Fruit fly (Drosophila melanogaster) whole organism, embryonic: ENCODE measurements around the gene Tengl3.

Source experiments
- Bdp1 ChIP-seq: fragments of 200-800 bp; sonication (Bioruptor generic); optimal IDR thresholded peaks from 3 replicates; lab custom pipeline; 2016; ENCODE audit warnings: missing biosample characterization, missing genetic modification characterization
- CG10321 ChIP-seq: fragments of 200-800 bp; sonication (Bioruptor generic); IDR thresholded peaks from 2 replicates; pipeline ENCODE4 v1.3.6; 2022; ENCODE audit warnings: missing biosample characterization, missing genetic modification characterization
- CG11696 ChIP-seq: fragments of 200-800 bp; sonication (Bioruptor generic); IDR thresholded peaks from 2 replicates; pipeline ENCODE4 v1.3.6; 2022; ENCODE audit warnings: missing biosample characterization, missing genetic modification characterization
- CG12071 ChIP-seq: fragments of 200-800 bp; sonication (Bioruptor generic); optimal IDR thresholded peaks from 3 replicates; lab custom pipeline; 2018; ENCODE audit warnings: missing biosample characterization, mild to moderate bottlenecking, missing genetic modification characterization
- CG12299 ChIP-seq: fragments of 200-800 bp; sonication (Bioruptor generic); optimal IDR thresholded peaks from 2 replicates; lab custom pipeline; 2018; ENCODE audit warnings: missing biosample characterization, mild to moderate bottlenecking, missing genetic modification characterization
- CG14965 ChIP-seq: fragments of 200-800 bp; sonication (Bioruptor generic); optimal IDR thresholded peaks from 2 replicates; lab custom pipeline; 2016; ENCODE audit warnings: missing biosample characterization, missing genetic modification characterization, borderline replicate concordance
- CG16863 ChIP-seq: fragments of 200-800 bp; sonication (Bioruptor generic); optimal IDR thresholded peaks from 3 replicates; lab custom pipeline; 2016; ENCODE audit warnings: missing biosample characterization, missing genetic modification characterization
- CG17328 ChIP-seq: fragments of 200-800 bp; sonication (Bioruptor generic); IDR thresholded peaks from 2 replicates; pipeline ENCODE4 v1.3.6; 2022; ENCODE audit warnings: missing biosample characterization, missing genetic modification characterization
- CG1832 ChIP-seq: fragments of 200-800 bp; sonication (Bioruptor generic); optimal IDR thresholded peaks from 2 replicates; lab custom pipeline; 2017; ENCODE audit warnings: missing biosample characterization, mild to moderate bottlenecking, missing genetic modification characterization, inconsistent platforms
- CG30431 ChIP-seq: fragments of 200-800 bp; sonication (Bioruptor generic); optimal IDR thresholded peaks from 2 replicates; lab custom pipeline; 2017; ENCODE audit warnings: missing biosample characterization, missing genetic modification characterization
- CG31365 ChIP-seq: fragments of 200-800 bp; sonication (Bioruptor generic); optimal IDR thresholded peaks from 2 replicates; lab custom pipeline; 2018; ENCODE audit warnings: missing biosample characterization, mild to moderate bottlenecking, missing genetic modification characterization
- CG3163 ChIP-seq: fragments of 200-800 bp; sonication (Bioruptor generic); optimal IDR thresholded peaks from 3 replicates; lab custom pipeline; 2016; ENCODE audit warnings: missing biosample characterization, missing genetic modification characterization
- CG33213 ChIP-seq: fragments of 200-800 bp; sonication (Bioruptor generic); optimal IDR thresholded peaks from 3 replicates; lab custom pipeline; 2016; ENCODE audit warnings: missing biosample characterization, missing genetic modification characterization
- CG4617 ChIP-seq: fragments of 200-800 bp; sonication (Bioruptor generic); optimal IDR thresholded peaks from 3 replicates; lab custom pipeline; 2016; ENCODE audit warnings: missing biosample characterization, missing genetic modification characterization, borderline replicate concordance
- CG6791 ChIP-seq: fragments of 200-800 bp; sonication (Bioruptor generic); IDR thresholded peaks from 3 replicates; pipeline ENCODE4 v1.3.6; 2022; ENCODE audit warnings: missing biosample characterization, missing genetic modification characterization; ENCODE audit not compliant: partially characterized antibody
- CG8089 ChIP-seq: fragments of 200-800 bp; sonication (Bioruptor generic); optimal IDR thresholded peaks from 3 replicates; lab custom pipeline; 2016; ENCODE audit warnings: missing biosample characterization, missing genetic modification characterization
- CG8765 ChIP-seq: fragments of 200-800 bp; sonication (Bioruptor generic); IDR thresholded peaks from 2 replicates; pipeline ENCODE4 v1.3.6; 2022; ENCODE audit warnings: missing biosample characterization, missing genetic modification characterization
- CG9215 ChIP-seq: fragments of 200-800 bp; sonication (Bioruptor generic); IDR thresholded peaks from 2 replicates; pipeline ENCODE4 v1.3.6; 2022; ENCODE audit warnings: missing biosample characterization, missing genetic modification characterization
- CG9797 ChIP-seq: fragments of 200-800 bp; sonication (Bioruptor generic); optimal IDR thresholded peaks from 3 replicates; lab custom pipeline; 2018; ENCODE audit warnings: missing biosample characterization, mild to moderate bottlenecking, missing genetic modification characterization
- CG9876 ChIP-seq: fragments of 200-800 bp; sonication (Bioruptor generic); optimal IDR thresholded peaks from 2 replicates; lab custom pipeline; 2016; ENCODE audit warnings: missing biosample characterization, missing genetic modification characterization
- CG9932 ChIP-seq: fragments of 200-800 bp; sonication (Bioruptor generic); IDR thresholded peaks from 2 replicates; pipeline ENCODE4 v1.3.6; 2022; ENCODE audit warnings: missing biosample characterization, missing genetic modification characterization
- CoRest ChIP-seq: fragments of 200-800 bp; sonication (Bioruptor generic); optimal IDR thresholded peaks from 3 replicates; lab custom pipeline; 2018; ENCODE audit warnings: missing biosample characterization, mild to moderate bottlenecking, missing genetic modification characterization, moderate library complexity
- Dll ChIP-seq: fragments of 200-800 bp; sonication (Bioruptor generic); IDR thresholded peaks from 4 replicates; pipeline ENCODE4 v1.3.6; 2022; ENCODE audit warnings: missing biosample characterization, missing genetic modification characterization; ENCODE audit not compliant: partially characterized antibody
- Dref ChIP-seq: fragments of 200-800 bp; sonication (Bioruptor generic); IDR thresholded peaks from 2 replicates; pipeline ENCODE4 v1.3.6; 2022; ENCODE audit warnings: missing biosample characterization, missing genetic modification characterization
- Ets65A ChIP-seq: fragments of 200-800 bp; sonication (Bioruptor generic); peaks from one replicate; lab custom pipeline; 2016; ENCODE audit warnings: missing biosample characterization, missing genetic modification characterization
- Gug ChIP-seq: fragments of 200-800 bp; sonication (Bioruptor generic); IDR thresholded peaks from 4 replicates; pipeline ENCODE4 v1.3.6; 2022; ENCODE audit warnings: missing biosample characterization, missing genetic modification characterization
- Neu2 ChIP-seq: fragments of 200-800 bp; sonication (Bioruptor generic); optimal IDR thresholded peaks from 3 replicates; lab custom pipeline; 2016; ENCODE audit warnings: missing biosample characterization, missing genetic modification characterization, borderline replicate concordance
- Ptx1 ChIP-seq: fragments of 200-800 bp; sonication (Bioruptor generic); IDR thresholded peaks from 2 replicates; pipeline ENCODE4 v1.3.6; 2022; ENCODE audit warnings: missing biosample characterization, missing genetic modification characterization
- Rx ChIP-seq: fragments of 200-800 bp; sonication (Bioruptor generic); IDR thresholded peaks from 2 replicates; pipeline ENCODE4 v1.3.6; 2022; ENCODE audit warnings: missing biosample characterization, missing genetic modification characterization
- Sox100B ChIP-seq: fragments of 200-800 bp; sonication (Bioruptor generic); optimal IDR thresholded peaks from 3 replicates; lab custom pipeline; 2018; ENCODE audit warnings: missing biosample characterization, mild to moderate bottlenecking, missing genetic modification characterization
- Sry-δ ChIP-seq: fragments of 200-800 bp; sonication (Bioruptor generic); optimal IDR thresholded peaks from 2 replicates; lab custom pipeline; 2016; ENCODE audit warnings: missing biosample characterization, missing genetic modification characterization
- Tbp ChIP-seq: fragments of >200 bp; optimal IDR thresholded peaks from 2 replicates; lab custom pipeline; 2018; ENCODE audit warnings: missing biosample characterization, missing genetic modification characterization
- al ChIP-seq: fragments of 200-800 bp; sonication (Bioruptor generic); IDR thresholded peaks from 2 replicates; pipeline ENCODE4 v1.3.6; 2022; ENCODE audit warnings: missing biosample characterization, missing genetic modification characterization
- crol ChIP-seq: fragments of 200-800 bp; sonication (Bioruptor generic); IDR thresholded peaks from 2 replicates; pipeline ENCODE4 v1.3.6; 2022; ENCODE audit warnings: missing biosample characterization, missing genetic modification characterization
- crp ChIP-seq, 2 experiments: fragments of 200-800 bp; sonication (Bioruptor generic); optimal IDR thresholded peaks; 2 replicates in 1 of 2; 3 replicates in 1 of 2; lab custom pipeline; 2017; ENCODE audit warnings: missing biosample characterization in 2 of 2, missing genetic modification characterization in 2 of 2, mild to moderate bottlenecking in 1 of 2, moderate library complexity in 1 of 2
- dati ChIP-seq: fragments of 200-800 bp; sonication (Bioruptor generic); IDR thresholded peaks from 2 replicates; pipeline ENCODE4 v1.3.6; 2022; ENCODE audit warnings: missing biosample characterization, missing genetic modification characterization
- dmrt11E ChIP-seq: fragments of 200-800 bp; sonication (Bioruptor generic); optimal IDR thresholded peaks from 3 replicates; lab custom pipeline; 2018; ENCODE audit warnings: missing biosample characterization, mild to moderate bottlenecking, missing genetic modification characterization, moderate library complexity
- ewg ChIP-seq: fragments of 200-800 bp; sonication (Bioruptor generic); optimal IDR thresholded peaks from 3 replicates; lab custom pipeline; 2017; ENCODE audit warnings: mild to moderate bottlenecking, missing biosample characterization, missing genetic modification reagents, missing genetic modification characterization
- fu2 ChIP-seq: fragments of 200-800 bp; sonication (Bioruptor generic); optimal IDR thresholded peaks from 2 replicates; lab custom pipeline; 2016; ENCODE audit warnings: missing biosample characterization, missing genetic modification characterization
- gcm ChIP-seq: fragments of 200-800 bp; sonication (Bioruptor generic); optimal IDR thresholded peaks from 2 replicates; lab custom pipeline; 2019; ENCODE audit warnings: missing biosample characterization, mild to moderate bottlenecking, missing genetic modification characterization, moderate library complexity
- gro ChIP-seq: fragments of 200-800 bp; sonication (Bioruptor generic); optimal IDR thresholded peaks from 2 replicates; lab custom pipeline; 2016; ENCODE audit warnings: missing biosample characterization, missing genetic modification characterization
- gsb ChIP-seq: fragments of 200-800 bp; sonication (Bioruptor generic); IDR thresholded peaks from 2 replicates; pipeline ENCODE4 v1.3.6; 2022; ENCODE audit warnings: missing biosample characterization, missing genetic modification characterization
- insv ChIP-seq, 2 experiments: fragments of 200-800 bp; sonication (Bioruptor generic); optimal IDR thresholded peaks; 3 replicates each; lab custom pipeline; 2016 to 2018; ENCODE audit warnings: missing biosample characterization in 2 of 2, missing genetic modification characterization in 2 of 2
- kni ChIP-seq: fragments of 200-800 bp; sonication (Bioruptor generic); optimal IDR thresholded peaks from 3 replicates; lab custom pipeline; 2017; ENCODE audit warnings: mild to moderate bottlenecking, missing biosample characterization, missing genetic modification reagents, missing genetic modification characterization
- lilli ChIP-seq: fragments of 200-800 bp; sonication (Bioruptor generic); optimal IDR thresholded peaks from 3 replicates; lab custom pipeline; 2016; ENCODE audit warnings: missing biosample characterization, missing genetic modification characterization
- nmo ChIP-seq: fragments of 200-800 bp; sonication (Bioruptor generic); optimal IDR thresholded peaks from 2 replicates; lab custom pipeline; 2018; ENCODE audit warnings: missing biosample characterization, mild to moderate bottlenecking, missing genetic modification characterization, moderate library complexity
- pum ChIP-seq: fragments of 200-800 bp; sonication (Bioruptor generic); optimal IDR thresholded peaks from 2 replicates; lab custom pipeline; 2016; ENCODE audit warnings: missing biosample characterization, missing genetic modification characterization
- schlank ChIP-seq: fragments of 200-800 bp; sonication (Bioruptor generic); optimal IDR thresholded peaks from 2 replicates; lab custom pipeline; 2018; ENCODE audit warnings: missing biosample characterization, mild to moderate bottlenecking, missing genetic modification characterization
- sens-2 ChIP-seq: fragments of 200-800 bp; sonication (Bioruptor generic); IDR thresholded peaks from 2 replicates; pipeline ENCODE4 v1.3.6; 2022; ENCODE audit warnings: missing biosample characterization, missing genetic modification characterization
- seq ChIP-seq: fragments of 200-800 bp; sonication (Bioruptor generic); IDR thresholded peaks from 2 replicates; pipeline ENCODE4 v1.3.6; 2022; ENCODE audit warnings: missing biosample characterization, missing genetic modification characterization

Gene Tengl3

dm6 chr2L:2198613-2199432 is 39.2 kb downstream of the Tengl3 start (continued):
- TF ChIP-seq CG3163 (GFP tag; lab: Kevin White, UChicago) (peak; percentile 51), CG11696 (no peak), CG9215 (GFP tag; lab: Robert Waterston, UW) (no peak), Sox100B (GFP tag; lab: Kevin White, UChicago) (peak; percentile 86), CoRest (peak; percentile 86), insv (GFP tag; optimal IDR thresholded peaks at IDR 0.05; lab: Kevin White, UChicago) (no peak), schlank (peak; percentile 31), Rx (no peak), kni (GFP tag; lab: Kevin White, UChicago) (peak; percentile 84), CG17328 (GFP tag; lab: Robert Waterston, UW) (no peak), crol (GFP tag; lab: Robert Waterston, UW) (no peak), pum (GFP tag; lab: Kevin White, UChicago) (peak; percentile 87), CG33213 (peak; percentile 88), CG30431 (GFP tag; lab: Kevin White, UChicago) (peak; percentile 86), CG10321 (GFP tag; lab: Robert Waterston, UW) (no peak), CG16863 (GFP tag; lab: Kevin White, UChicago) (peak; percentile 85), Gug (GFP tag; lab: Robert Waterston, UW) (peak; percentile 88), dati (no peak), dmrt11E (tag; lab: Kevin White, UChicago) (peak; percentile 84), nmo (GFP tag; lab: Kevin White, UChicago) (peak; percentile 92), Dref (no peak), CG9876 (GFP tag; lab: Kevin White, UChicago) (peak; percentile 78), al (GFP tag; lab: Robert Waterston, UW) (no peak), CG9932 (GFP tag; lab: Robert Waterston, UW) (no peak), Sry-δ (GFP tag; lab: Kevin White, UChicago) (peak; percentile 37), lilli (peak; percentile 87), CG9797 (GFP tag; lab: Kevin White, UChicago) (peak; percentile 22), sens-2 (GFP tag; lab: Robert Waterston, UW) (no peak), gro (GFP tag; lab: Kevin White, UChicago) (peak; percentile 80), CG12299 (tag; lab: Kevin White, UChicago) (peak; percentile 23), CG14965 (GFP tag; lab: Kevin White, UChicago) (no peak), gcm (peak; percentile 49), CG4617 (peak; percentile 57), Ets65A (GFP tag; lab: Kevin White, UChicago) (peak; percentile 99), CG12071 (peak; percentile 79), Neu2 (GFP tag; lab: Kevin White, UChicago) (peak; percentile 31), fu2 (peak; percentile 70), seq (GFP tag; lab: Robert Waterston, UW) (no peak), CG31365 (tag; lab: Kevin White, UChicago) (peak; percentile 60), Ptx1 (no peak), CG8089 (peak; percentile 87), Dll (GFP tag; lab: Robert Waterston, UW) (no peak), CG6791 (GFP tag; lab: Robert Waterston, UW) (no peak), CG8765 (GFP tag; lab: Robert Waterston, UW) (no peak), gsb (GFP tag; lab: Robert Waterston, UW) (no peak), Bdp1 (GFP tag; lab: Kevin White, UChicago) (peak; percentile 71), crp (GFP tag; optimal IDR thresholded peaks at IDR 0.05; lab: Kevin White, UChicago) (peak in 1 of 2 experiments; percentile 29), ewg (GFP tag; lab: Kevin White, UChicago) (peak; percentile 81), Tbp (GFP tag; lab: Kevin White, UChicago) (no peak), CG1832 (GFP tag; lab: Kevin White, UChicago) (peak; percentile 83)
